Fruit fly (Drosophila melanogaster) whole organism, wandering third instar larva: ENCODE data around the gene CG46244.

Source experiments
- CG32264 ChIP-seq: fragments of 200-800 bp; sonication (Bioruptor generic); optimal IDR thresholded peaks from 2 replicates; lab custom pipeline; 2016; ENCODE audit warnings: missing biosample characterization, missing genetic modification characterization
- Dif ChIP-seq: fragments of 200-275, 200-300 bp; sonication (Bioruptor generic); optimal IDR thresholded peaks from 2 replicates; lab custom pipeline; 2018; ENCODE audit warnings: missing biosample characterization, missing genetic modification characterization; ENCODE audit not compliant: partially characterized antibody
- GATAd ChIP-seq: sonication (Bioruptor generic); optimal IDR thresholded peaks from 2 replicates; lab custom pipeline; 2016; ENCODE audit warnings: missing biosample characterization, missing genetic modification characterization
- HLH106 ChIP-seq: fragments of 200-800 bp; optimal IDR thresholded peaks from 3 replicates; lab custom pipeline; 2019; ENCODE audit warnings: missing biosample characterization, mild to moderate bottlenecking, missing genetic modification characterization, moderate library complexity
- Hnf4 ChIP-seq: fragments of 200-800 bp; sonication (Bioruptor generic); optimal IDR thresholded peaks from 2 replicates; lab custom pipeline; 2016; ENCODE audit warnings: missing biosample characterization, mild to moderate bottlenecking, missing genetic modification characterization
- Hr78 ChIP-seq: fragments of >200 bp; optimal IDR thresholded peaks from 2 replicates; lab custom pipeline; 2017; ENCODE audit warnings: missing biosample characterization, missing genetic modification characterization
- Hr83 ChIP-seq: fragments of 200-300 bp; sonication (Bioruptor generic); optimal IDR thresholded peaks from 2 replicates; lab custom pipeline; 2016; ENCODE audit warnings: missing biosample characterization, mild to moderate bottlenecking, missing genetic modification characterization, moderate library complexity; ENCODE audit not compliant: poor library complexity, severe bottlenecking
- Jra ChIP-seq: sonication (Bioruptor generic); optimal IDR thresholded peaks from 2 replicates; lab custom pipeline; 2016; ENCODE audit warnings: missing biosample characterization, missing genetic modification characterization
- Myc ChIP-seq: fragments of >200 bp; optimal IDR thresholded peaks from 2 replicates; lab custom pipeline; 2017
- N ChIP-seq: fragments of >200 bp; optimal IDR thresholded peaks from 2 replicates; lab custom pipeline; 2018; ENCODE audit warnings: missing biosample characterization, missing external identifiers, missing genetic modification characterization
- OdsH ChIP-seq: fragments of 200-800 bp; sonication (Bioruptor generic); optimal IDR thresholded peaks from 2 replicates; lab custom pipeline; 2016; ENCODE audit warnings: missing biosample characterization, mild to moderate bottlenecking, missing genetic modification characterization
- Rel ChIP-seq, 2 experiments: fragments of 200-800 bp; sonication (Bioruptor generic) in 1 of 2; optimal IDR thresholded peaks; 2 replicates in 1 of 2; 3 replicates in 1 of 2; lab custom pipeline; 2016 to 2019; ENCODE audit warnings: mild to moderate bottlenecking in 2 of 2, missing biosample characterization in 2 of 2, missing genetic modification characterization in 2 of 2, moderate library complexity in 1 of 2
- Sp1 ChIP-seq: fragments of 200-800 bp; sonication (Bioruptor generic); optimal IDR thresholded peaks from 3 replicates; lab custom pipeline; 2019; ENCODE audit warnings: missing biosample characterization, mild to moderate bottlenecking, missing genetic modification characterization, moderate library complexity
- br ChIP-seq: fragments of 200-800 bp; sonication (Bioruptor generic); optimal IDR thresholded peaks from 2 replicates; lab custom pipeline; 2016; ENCODE audit warnings: missing biosample characterization, missing genetic modification characterization
- dl ChIP-seq, 2 experiments: fragments of 175-275, 200-275 bp in 1 of 2; fragments of 200-275 bp in 1 of 2; sonication (Bioruptor generic); optimal IDR thresholded peaks; lab custom pipeline; 2018; ENCODE audit warnings: mild to moderate bottlenecking in 2 of 2, missing biosample characterization in 2 of 2, missing genetic modification characterization in 2 of 2, moderate library complexity in 2 of 2; ENCODE audit not compliant: partially characterized antibody in 2 of 2, insufficient read depth in 1 of 2
- dmrt93B ChIP-seq: fragments of 200-800 bp; sonication (Bioruptor generic); optimal IDR thresholded peaks from 2 replicates; lab custom pipeline; 2018; ENCODE audit warnings: missing biosample characterization, mild to moderate bottlenecking, missing genetic modification characterization
- dsf ChIP-seq: sonication (Bioruptor generic); optimal IDR thresholded peaks from 2 replicates; lab custom pipeline; 2016; ENCODE audit warnings: missing biosample characterization, missing genetic modification characterization, borderline replicate concordance
- ey ChIP-seq: fragments of 200-800 bp; sonication (Bioruptor generic); optimal IDR thresholded peaks from 2 replicates; lab custom pipeline; 2016; ENCODE audit warnings: missing biosample characterization, missing genetic modification characterization
- foxo ChIP-seq, 2 experiments: fragments of 200-800 bp; sonication (Bioruptor generic); optimal IDR thresholded peaks; 2 replicates in 1 of 2; 3 replicates in 1 of 2; lab custom pipeline; 2016 to 2017; ENCODE audit warnings: missing biosample characterization in 2 of 2, missing genetic modification characterization in 2 of 2
- fru ChIP-seq: fragments of 200-800 bp; sonication (Bioruptor generic); optimal IDR thresholded peaks from 3 replicates; lab custom pipeline; 2016; ENCODE audit warnings: missing biosample characterization, mild to moderate bottlenecking, missing genetic modification characterization
- h ChIP-seq: fragments of 200-800 bp; sonication (Bioruptor generic); optimal IDR thresholded peaks from 3 replicates; lab custom pipeline; 2016; ENCODE audit warnings: missing biosample characterization, mild to moderate bottlenecking, missing genetic modification characterization
- jim ChIP-seq: fragments of 175-275, 200-325 bp; sonication (Bioruptor generic); optimal IDR thresholded peaks from 2 replicates; lab custom pipeline; 2016; ENCODE audit warnings: missing biosample characterization, mild to moderate bottlenecking, missing genetic modification characterization
- lola ChIP-seq: fragments of >200 bp; optimal IDR thresholded peaks from 2 replicates; lab custom pipeline; 2017; ENCODE audit warnings: missing biosample characterization, missing genetic modification characterization
- pan ChIP-seq: fragments of >200 bp; optimal IDR thresholded peaks from 2 replicates; lab custom pipeline; 2017
- psq ChIP-seq: fragments of 200-800 bp; sonication (Bioruptor generic); optimal IDR thresholded peaks from 3 replicates; lab custom pipeline; 2017; ENCODE audit warnings: missing biosample characterization, mild to moderate bottlenecking, missing genetic modification characterization, moderate library complexity
- rgr ChIP-seq: fragments of 200-800 bp; sonication (Bioruptor generic); optimal IDR thresholded peaks from 3 replicates; lab custom pipeline; 2016; ENCODE audit warnings: missing biosample characterization, mild to moderate bottlenecking, missing genetic modification characterization
- sage ChIP-seq: fragments of 200-800 bp; sonication (Bioruptor generic); optimal IDR thresholded peaks from 2 replicates; lab custom pipeline; 2016; ENCODE audit warnings: missing biosample characterization, mild to moderate bottlenecking, missing genetic modification characterization
- sv ChIP-seq: fragments of 200-800 bp; sonication (Bioruptor generic); optimal IDR thresholded peaks from 3 replicates; lab custom pipeline; 2016; ENCODE audit warnings: missing biosample characterization, missing genetic modification characterization
- usp ChIP-seq: fragments of >200 bp; optimal IDR thresholded peaks from 2 replicates; lab custom pipeline; 2017; ENCODE audit warnings: missing biosample characterization, missing genetic modification characterization
- woc ChIP-seq: sonication (Bioruptor generic); optimal IDR thresholded peaks from 2 replicates; lab custom pipeline; 2016; ENCODE audit warnings: missing biosample characterization, mild to moderate bottlenecking, missing genetic modification characterization

Gene CG46244

dm6 chr2L:19763446-19763772, 157.0 kb downstream of the CG46244 start:
- no peak for TF ChIP-seq Hr83
- no peak for TF ChIP-seq sage (GFP tag; lab: Kevin White, UChicago)
- no peak for TF ChIP-seq Dif (GFP tag; lab: Kevin White, UChicago)
- no peak for TF ChIP-seq dl (GFP tag; optimal IDR thresholded peaks at IDR 0.05; lab: Kevin White, UChicago; ENCODE audit: insufficient read depth in 1 of 2, partially characterized antibody in 2 of 2)
- TF ChIP-seq br (GFP tag; lab: Kevin White, UChicago) = no peak
- TF ChIP-seq dsf = no peak
- no peak for TF ChIP-seq foxo (GFP tag; optimal IDR thresholded peaks at IDR 0.05; lab: Kevin White, UChicago)
- no peak for TF ChIP-seq fru (GFP tag; lab: Kevin White, UChicago)
- TF ChIP-seq Rel (GFP tag; optimal IDR thresholded peaks at IDR 0.05; lab: Kevin White, UChicago) = no peak
- TF ChIP-seq Rel (tag; optimal IDR thresholded peaks at IDR 0.05; lab: Kevin White, UChicago) = no peak
- TF ChIP-seq lola (GFP tag; lab: Kevin White, UChicago) = no peak
- no peak for TF ChIP-seq HLH106
- TF ChIP-seq Sp1 (GFP tag; lab: Kevin White, UChicago) = no peak
- no peak for TF ChIP-seq Hr78 (GFP tag; lab: Kevin White, UChicago)
- TF ChIP-seq Hnf4 (GFP tag; lab: Kevin White, UChicago) = no peak
- no peak for TF ChIP-seq Jra (GFP tag; lab: Kevin White, UChicago)
- no peak for TF ChIP-seq sv (GFP tag; lab: Kevin White, UChicago)
- TF ChIP-seq OdsH (GFP tag; lab: Kevin White, UChicago) = no peak

- TF ChIP-seq ey (GFP tag; lab: Kevin White, UChicago) (peak; percentile 16), dl (GFP tag; optimal IDR thresholded peaks at IDR 0.05; lab: Kevin White, UChicago; ENCODE audit: insufficient read depth in 1 of 2, partially characterized antibody in 2 of 2) (peak in 1 of 2 experiments; percentile 3), Sp1 (GFP tag; lab: Kevin White, UChicago) (peak; percentile 82), Myc (lab: Kevin White, UChicago) (no peak), Hr78 (GFP tag; lab: Kevin White, UChicago) (no peak), foxo (GFP tag; optimal IDR thresholded peaks at IDR 0.05; lab: Kevin White, UChicago) (peak in 1 of 2 experiments; percentile 78), Hr83 (peak; percentile 49), OdsH (GFP tag; lab: Kevin White, UChicago) (peak; percentile 71), jim (GFP tag; lab: Kevin White, UChicago) (peak; percentile 54), sv (GFP tag; lab: Kevin White, UChicago) (peak; percentile 39), rgr (GFP tag; lab: Kevin White, UChicago) (peak; percentile 71), h (GFP tag; lab: Kevin White, UChicago) (peak; percentile 45), sage (GFP tag; lab: Kevin White, UChicago) (no peak), Hnf4 (GFP tag; lab: Kevin White, UChicago) (peak; percentile 31), dmrt93B (GFP tag; lab: Kevin White, UChicago) (peak; percentile 74), usp (GFP tag; lab: Kevin White, UChicago) (no peak), dsf (no peak), HLH106 (peak; percentile 72), woc (GFP tag; lab: Kevin White, UChicago) (peak; percentile 53), Rel (GFP tag; optimal IDR thresholded peaks at IDR 0.05; lab: Kevin White, UChicago) (no peak), Rel (tag; optimal IDR thresholded peaks at IDR 0.05; lab: Kevin White, UChicago) (peak; percentile 46), fru (GFP tag; lab: Kevin White, UChicago) (peak; percentile 27), N (no peak), psq (GFP tag; lab: Kevin White, UChicago) (peak; percentile 79), CG32264 (no peak)
Observed at dm6 chr2L:19763773-19764580, 157.6 kb downstream of the CG46244 start, which contains the start of gene fbp. Gene fbp (minus strand): TSS chr2L:19764136.

- TF ChIP-seq dl (GFP tag; optimal IDR thresholded peaks at IDR 0.05; lab: Kevin White, UChicago; ENCODE audit: insufficient read depth in 1 of 2, partially characterized antibody in 2 of 2) (peak; percentile 0 to 77), Dif (GFP tag; lab: Kevin White, UChicago) (peak; percentile 83), pan (lab: Kevin White, UChicago) (no peak), rgr (GFP tag; lab: Kevin White, UChicago) (no peak)
Observed at dm6 chr2L:19764581-19765136, 158.3 kb downstream of the CG46244 start.

- TF ChIP-seq OdsH (GFP tag; lab: Kevin White, UChicago) = no peak
- no peak for TF ChIP-seq jim (GFP tag; lab: Kevin White, UChicago)
- no peak for TF ChIP-seq foxo (GFP tag; optimal IDR thresholded peaks at IDR 0.05; lab: Kevin White, UChicago)
- TF ChIP-seq GATAd = no peak
- TF ChIP-seq sv (GFP tag; lab: Kevin White, UChicago) = no peak
- no peak for TF ChIP-seq Hr83
- no peak for TF ChIP-seq N
- TF ChIP-seq Dif (GFP tag; lab: Kevin White, UChicago) = no peak
- no peak for TF ChIP-seq Hnf4 (GFP tag; lab: Kevin White, UChicago)
- no peak for TF ChIP-seq Hr78 (GFP tag; lab: Kevin White, UChicago)
- no peak for TF ChIP-seq HLH106
- TF ChIP-seq ey (GFP tag; lab: Kevin White, UChicago) = no peak
Observed at dm6 chr2L:19765406-19765805, 159.0 kb downstream of the CG46244 start.
